Worm (Caenorhabditis elegans): ENCODE results near the gene his-61.
A peak's percentile ranks its signal among the peaks of the same experiment; 100 is the strongest.

The his-61 gene

DNA sequence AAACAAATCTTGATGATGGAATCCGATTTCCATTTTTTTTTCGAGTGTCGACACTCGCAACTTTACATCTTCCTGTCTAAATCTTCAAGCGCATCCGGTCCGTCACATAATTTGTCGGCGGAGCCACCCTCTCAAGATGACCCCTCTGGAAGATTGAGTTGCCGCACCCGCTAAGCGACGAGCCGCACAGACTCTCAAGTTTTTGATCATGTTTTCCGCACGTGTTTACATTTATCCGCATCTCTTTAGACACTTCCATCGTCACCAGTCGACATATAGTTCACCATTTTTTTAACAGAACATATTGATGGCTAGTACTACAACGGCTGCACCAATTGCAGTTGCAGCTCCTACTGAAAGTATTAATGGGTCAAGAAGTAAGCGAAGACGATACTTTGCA is 5.4 kb upstream of the his-61 start, which contains the start of gene F55G1.1:
Gene F55G1.1 (plus strand): TSS at position 301 of the 400 bp plus-strand sequence.
- no peak for TF ChIP-seq M03D4.4 (tag; optimal IDR thresholded peaks at IDR 0.05)
- TF ChIP-seq unc-120 (tag; optimal IDR thresholded peaks at IDR 0.05; ENCODE audit: poor library complexity, severe bottlenecking): no peak
- no peak for TF ChIP-seq nhr-237 (tag; optimal IDR thresholded peaks at IDR 0.05)
- TF ChIP-seq lsy-2 (tag; optimal IDR thresholded peaks at IDR 0.05): no peak
- TF ChIP-seq elt-1 (tag; optimal IDR thresholded peaks at IDR 0.05; ENCODE audit: borderline replicate concordance, insufficient read depth): no peak
- TF ChIP-seq snpc-4 (tag; optimal IDR thresholded peaks at IDR 0.05): no peak
- TF ChIP-seq mls-2 (tag; optimal IDR thresholded peaks at IDR 0.05): no peak
- TF ChIP-seq pha-4 (tag; optimal IDR thresholded peaks at IDR 0.05): no peak
- TF ChIP-seq ceh-39 (tag; optimal IDR thresholded peaks at IDR 0.05): no peak
- TF ChIP-seq nhr-12 (tag; optimal IDR thresholded peaks at IDR 0.05): no peak
- no peak for TF ChIP-seq mab-5 (tag; optimal IDR thresholded peaks at IDR 0.05)
- TF ChIP-seq ceh-43 (GFP tag; optimal IDR thresholded peaks at IDR 0.05): no peak
- no peak for TF ChIP-seq cnd-1 (tag; optimal IDR thresholded peaks at IDR 0.05)
- no peak for TF ChIP-seq mep-1 (tag; optimal IDR thresholded peaks at IDR 0.05)
- TF ChIP-seq nhr-28 (tag; optimal IDR thresholded peaks at IDR 0.05): no peak
- TF ChIP-seq ces-1 (GFP tag; optimal IDR thresholded peaks at IDR 0.05): no peak
- TF ChIP-seq nhr-76 (tag; optimal IDR thresholded peaks at IDR 0.05): no peak
- TF ChIP-seq bed-3 (GFP tag; optimal IDR thresholded peaks at IDR 0.05): no peak

ce11 chrIV:7488457-7488783 is 2.4 kb upstream of the his-61 start:
- TF ChIP-seq blmp-1 (tag; optimal IDR thresholded peaks at IDR 0.05) (no peak), ceh-39 (tag; optimal IDR thresholded peaks at IDR 0.05) (no peak), elt-3 (tag; optimal IDR thresholded peaks at IDR 0.05) (no peak), sem-2 (GFP tag; optimal IDR thresholded peaks at IDR 0.05) (no peak)

DNA sequence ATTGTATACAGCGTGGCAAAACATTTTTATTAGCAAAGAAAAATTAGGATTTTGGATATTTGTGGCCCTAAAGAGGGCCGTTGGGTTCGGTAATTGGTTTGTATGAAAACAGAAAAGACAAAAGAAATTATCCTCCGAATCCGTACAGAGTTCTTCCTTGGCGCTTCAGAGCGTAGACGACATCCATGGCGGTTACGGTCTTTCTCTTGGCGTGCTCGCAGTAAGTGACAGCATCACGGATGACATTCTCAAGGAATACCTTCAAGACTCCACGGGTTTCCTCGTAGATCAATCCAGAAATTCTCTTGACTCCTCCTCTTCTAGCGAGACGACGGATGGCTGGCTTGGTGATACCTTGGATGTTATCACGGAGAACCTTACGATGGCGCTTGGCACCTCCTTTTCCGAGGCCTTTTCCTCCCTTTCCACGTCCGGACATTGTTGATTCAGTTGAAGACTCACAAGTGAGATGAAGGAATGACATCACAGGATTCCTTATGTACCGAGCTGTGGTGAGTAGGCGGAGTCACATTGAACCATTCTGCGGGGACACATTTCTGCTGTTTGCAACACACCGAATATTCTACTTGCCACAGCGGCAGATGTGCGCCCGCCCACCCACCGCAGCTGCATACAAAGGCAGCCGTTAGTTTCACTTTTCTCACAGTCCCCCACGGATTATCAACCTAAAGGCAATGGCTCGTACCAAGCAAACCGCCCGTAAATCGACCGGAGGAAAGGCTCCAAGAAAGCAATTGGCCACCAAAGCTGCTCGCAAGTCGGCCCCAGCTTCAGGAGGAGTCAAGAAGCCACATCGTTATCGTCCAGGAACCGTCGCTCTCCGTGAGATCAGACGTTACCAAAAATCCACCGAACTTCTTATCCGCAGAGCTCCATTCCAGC is 1.8 kb upstream of the his-61 start, which contains the start of the genes his-60 and his-59:
Gene his-60 (minus strand): TSS at position 439 of the 903 bp plus-strand sequence.
Gene his-59 (plus strand): TSS at position 696 of the 903 bp plus-strand sequence.
- TF ChIP-seq unc-120 (tag; optimal IDR thresholded peaks at IDR 0.05; ENCODE audit: poor library complexity, severe bottlenecking) (no peak), pha-4 (tag; optimal IDR thresholded peaks at IDR 0.05) (peak; percentile 88), lin-32 (GFP tag; optimal IDR thresholded peaks at IDR 0.05) (peak; percentile 84), ceh-39 (tag; optimal IDR thresholded peaks at IDR 0.05) (peak; percentile 80), drap-1 (GFP tag; optimal IDR thresholded peaks at IDR 0.05) (peak; percentile 63), ceh-83 (GFP tag; optimal IDR thresholded peaks at IDR 0.05) (peak; percentile 83), cnd-1 (tag; optimal IDR thresholded peaks at IDR 0.05) (peak; percentile 92), ztf-11 (tag; optimal IDR thresholded peaks at IDR 0.05) (peak; percentile 93), ceh-43 (GFP tag; optimal IDR thresholded peaks at IDR 0.05) (peak; percentile 48), bed-3 (GFP tag; optimal IDR thresholded peaks at IDR 0.05) (no peak), nhr-237 (tag; optimal IDR thresholded peaks at IDR 0.05) (no peak), blmp-1 (tag; optimal IDR thresholded peaks at IDR 0.05) (no peak), mep-1 (tag; optimal IDR thresholded peaks at IDR 0.05) (peak; percentile 70), elt-1 (tag; optimal IDR thresholded peaks at IDR 0.05; ENCODE audit: borderline replicate concordance, insufficient read depth) (no peak), zip-8 (tag; optimal IDR thresholded peaks at IDR 0.05) (no peak), unc-39 (tag; optimal IDR thresholded peaks at IDR 0.05) (peak; percentile 24), mab-5 (tag; optimal IDR thresholded peaks at IDR 0.05) (no peak), tbx-8 (GFP tag; optimal IDR thresholded peaks at IDR 0.05) (peak; percentile 26), hlh-1 (tag; optimal IDR thresholded peaks at IDR 0.05) (no peak), sem-2 (GFP tag; optimal IDR thresholded peaks at IDR 0.05) (peak; percentile 63), lin-13 (tag; optimal IDR thresholded peaks at IDR 0.05) (peak; percentile 97), nhr-2 (tag; optimal IDR thresholded peaks at IDR 0.05) (peak; percentile 51), unc-62 (GFP tag; optimal IDR thresholded peaks at IDR 0.05) (peak; percentile 25), flh-1 (GFP tag; optimal IDR thresholded peaks at IDR 0.05) (no peak), ham-2 (GFP tag; optimal IDR thresholded peaks at IDR 0.05) (no peak), sptf-1 (tag; optimal IDR thresholded peaks at IDR 0.05) (peak; percentile 44), ces-1 (GFP tag; optimal IDR thresholded peaks at IDR 0.05) (peak; percentile 6), elt-3 (tag; optimal IDR thresholded peaks at IDR 0.05) (no peak), snpc-4 (tag; optimal IDR thresholded peaks at IDR 0.05) (no peak), nhr-28 (tag; optimal IDR thresholded peaks at IDR 0.05) (no peak), nhr-76 (tag; optimal IDR thresholded peaks at IDR 0.05) (no peak), nhr-12 (tag; optimal IDR thresholded peaks at IDR 0.05) (peak; percentile 53), M03D4.4 (tag; optimal IDR thresholded peaks at IDR 0.05) (peak; percentile 77), lsy-2 (tag; optimal IDR thresholded peaks at IDR 0.05) (peak; percentile 24), mls-2 (tag; optimal IDR thresholded peaks at IDR 0.05) (peak; percentile 52)
